Fruit fly (Drosophila melanogaster) whole organism, larva: Measurements from ENCODE around the gene CG8476.

Experiments used
- noc ChIP-seq: fragments of 200-800 bp; sonication (Bioruptor generic); optimal IDR thresholded peaks from 3 replicates; lab custom pipeline; 2019; ENCODE audit warnings: missing biosample characterization, mild to moderate bottlenecking, missing genetic modification characterization, moderate library complexity

The CG8476 gene

dm6 chr3R:13181004-13181403, 39.4 kb downstream of the CG8476 start, which contains the start of gene CG8138:
Gene CG8138, plus strand, starts transcription at chr3R:13181304.
- TF ChIP-seq noc (tag; lab: Kevin White, UChicago): no peak
